Fruit fly (Drosophila melanogaster) whole organism, embryonic: ENCODE results near the gene CG33687.

Source experiments
- Abd-B ChIP-seq: fragments of 200-800 bp; sonication (Bioruptor generic); optimal IDR thresholded peaks from 2 replicates; lab custom pipeline; 2018; ENCODE audit warnings: missing biosample characterization, mild to moderate bottlenecking, missing genetic modification characterization, moderate library complexity
- CG10321 ChIP-seq: fragments of 200-800 bp; sonication (Bioruptor generic); IDR thresholded peaks from 2 replicates; pipeline ENCODE4 v1.3.6; 2022; ENCODE audit warnings: missing biosample characterization, missing genetic modification characterization
- CG10366 ChIP-seq: fragments of 200-800 bp; sonication (Bioruptor generic); IDR thresholded peaks from 2 replicates; pipeline ENCODE4 v1.3.6; 2022; ENCODE audit warnings: missing biosample characterization, missing genetic modification characterization
- CG10654 ChIP-seq: fragments of 200-800 bp; sonication (Bioruptor generic); optimal IDR thresholded peaks from 2 replicates; lab custom pipeline; 2016; ENCODE audit warnings: missing biosample characterization, missing genetic modification characterization
- CG10979 ChIP-seq: fragments of 200-800 bp; sonication (Bioruptor generic); optimal IDR thresholded peaks from 2 replicates; lab custom pipeline; 2018; ENCODE audit warnings: missing biosample characterization, mild to moderate bottlenecking, missing genetic modification characterization, moderate library complexity
- CG12299 ChIP-seq: fragments of 200-800 bp; sonication (Bioruptor generic); optimal IDR thresholded peaks from 2 replicates; lab custom pipeline; 2018; ENCODE audit warnings: missing biosample characterization, mild to moderate bottlenecking, missing genetic modification characterization
- CG17361 ChIP-seq: fragments of 200-800 bp; sonication (Bioruptor generic); IDR thresholded peaks from 3 replicates; pipeline ENCODE4 v1.3.6; 2022; ENCODE audit warnings: missing biosample characterization, missing genetic modification characterization
- CG17829 ChIP-seq: fragments of 200-800 bp; optimal IDR thresholded peaks from 2 replicates; lab custom pipeline; 2019; ENCODE audit warnings: missing biosample characterization, mild to moderate bottlenecking, missing genetic modification characterization, moderate library complexity
- CG2712 ChIP-seq: fragments of 200-800 bp; optimal IDR thresholded peaks from 3 replicates; lab custom pipeline; 2019; ENCODE audit warnings: missing biosample characterization, mild to moderate bottlenecking, missing genetic modification characterization, moderate library complexity
- CG32532 ChIP-seq: fragments of 200-800 bp; sonication (Bioruptor generic); IDR thresholded peaks from 2 replicates; pipeline ENCODE4 v1.3.6; 2022; ENCODE audit warnings: missing biosample characterization, missing genetic modification characterization
- CG32772 ChIP-seq: fragments of 200-800 bp; sonication (Bioruptor generic); IDR thresholded peaks from 2 replicates; pipeline ENCODE4 v1.3.6; 2022; ENCODE audit warnings: missing biosample characterization, missing genetic modification characterization
- CG6813 ChIP-seq: fragments of 200-800 bp; sonication (Bioruptor generic); optimal IDR thresholded peaks from 2 replicates; lab custom pipeline; 2017; ENCODE audit warnings: missing biosample characterization, missing genetic modification characterization, mild to moderate bottlenecking, moderate library complexity, missing genetic modification reagents
- CG7271 ChIP-seq: fragments of 200-800 bp; sonication (Bioruptor generic); optimal IDR thresholded peaks from 2 replicates; lab custom pipeline; 2018; ENCODE audit warnings: missing biosample characterization, mild to moderate bottlenecking, missing genetic modification characterization, moderate library complexity
- CG7839 ChIP-seq: fragments of 200-800 bp; sonication (Bioruptor generic); optimal IDR thresholded peaks from 3 replicates; lab custom pipeline; 2018; ENCODE audit warnings: missing biosample characterization, mild to moderate bottlenecking, missing genetic modification characterization, moderate library complexity
- CG8281 ChIP-seq: fragments of 200-800 bp; sonication (Bioruptor generic); optimal IDR thresholded peaks from 2 replicates; lab custom pipeline; 2018; ENCODE audit warnings: missing biosample characterization, mild to moderate bottlenecking, missing genetic modification characterization, moderate library complexity
- CG9727 ChIP-seq: fragments of 200-800 bp; sonication (Bioruptor generic); optimal IDR thresholded peaks from 3 replicates; lab custom pipeline; 2017; ENCODE audit warnings: missing biosample characterization, mild to moderate bottlenecking, missing genetic modification characterization
- D19A ChIP-seq: fragments of 200-800 bp; optimal IDR thresholded peaks from 3 replicates; lab custom pipeline; 2019; ENCODE audit warnings: missing biosample characterization, mild to moderate bottlenecking, missing genetic modification characterization, moderate library complexity
- Deaf1 ChIP-seq: fragments of 200-800 bp; optimal IDR thresholded peaks from 3 replicates; lab custom pipeline; 2019; ENCODE audit warnings: missing biosample characterization, mild to moderate bottlenecking, missing genetic modification characterization, moderate library complexity
- Dp ChIP-seq: fragments of 200-800 bp; sonication (Bioruptor generic); optimal IDR thresholded peaks from 2 replicates; lab custom pipeline; 2018; ENCODE audit warnings: missing biosample characterization, mild to moderate bottlenecking, missing genetic modification characterization, moderate library complexity
- Eip74EF ChIP-seq, 2 experiments: fragments of 200-800 bp in 1 of 2; fragments of >200 bp in 1 of 2; sonication (Bioruptor generic) in 1 of 2; optimal IDR thresholded peaks; 2 replicates each; lab custom pipeline; 2017 to 2019; ENCODE audit warnings: missing biosample characterization in 2 of 2, missing genetic modification characterization in 2 of 2, mild to moderate bottlenecking in 1 of 2, moderate library complexity in 1 of 2
- HmgZ ChIP-seq: fragments of 200-800 bp; sonication (Bioruptor generic); optimal IDR thresholded peaks from 2 replicates; lab custom pipeline; 2018; ENCODE audit warnings: missing biosample characterization, mild to moderate bottlenecking, missing genetic modification characterization
- Med ChIP-seq: fragments of 200-800 bp; sonication (Bioruptor generic); peaks from one replicate; lab custom pipeline; 2016; ENCODE audit warnings: missing biosample characterization, missing genetic modification characterization, mild to moderate bottlenecking, inconsistent platforms, moderate library complexity
- Mrtf ChIP-seq: fragments of 200-800 bp; sonication (Bioruptor generic); IDR thresholded peaks from 3 replicates; pipeline ENCODE4 v1.3.6; 2022; ENCODE audit warnings: missing biosample characterization, missing genetic modification characterization
- Sox102F ChIP-seq: fragments of 200-800 bp; sonication (Bioruptor generic); optimal IDR thresholded peaks from 2 replicates; lab custom pipeline; 2018; ENCODE audit warnings: missing biosample characterization, mild to moderate bottlenecking, missing genetic modification characterization, moderate library complexity
- Spps ChIP-seq: fragments of 200-800 bp; sonication (Bioruptor generic); optimal IDR thresholded peaks from 2 replicates; lab custom pipeline; 2018; ENCODE audit warnings: missing biosample characterization, mild to moderate bottlenecking, missing genetic modification characterization
- Xrp1 ChIP-seq: fragments of 200-800 bp; sonication (Bioruptor generic); IDR thresholded peaks from 2 replicates; pipeline ENCODE4 v1.3.6; 2022; ENCODE audit warnings: missing biosample characterization, missing genetic modification characterization
- abd-A ChIP-seq: fragments of 200-800 bp; sonication (Bioruptor generic); optimal IDR thresholded peaks from 3 replicates; lab custom pipeline; 2019; ENCODE audit warnings: missing biosample characterization, mild to moderate bottlenecking, missing genetic modification characterization, moderate library complexity
- ase ChIP-seq: fragments of 200-800 bp; sonication (Bioruptor generic); IDR thresholded peaks from 3 replicates; pipeline ENCODE4 v1.3.6; 2022; ENCODE audit warnings: missing biosample characterization, missing genetic modification characterization
- bcd ChIP-seq: fragments of 200-800 bp; sonication (Bioruptor generic); optimal IDR thresholded peaks from 2 replicates; lab custom pipeline; 2017; ENCODE audit warnings: missing biosample characterization, mild to moderate bottlenecking, missing genetic modification characterization
- br ChIP-seq: fragments of >200 bp; optimal IDR thresholded peaks from 2 replicates; lab custom pipeline; 2017
- chinmo ChIP-seq: fragments of 200-800 bp; sonication (Bioruptor generic); IDR thresholded peaks from 4 replicates; pipeline ENCODE4 v1.3.6; 2022; ENCODE audit warnings: missing biosample characterization, missing genetic modification characterization; ENCODE audit not compliant: partially characterized antibody
- ci ChIP-seq: fragments of 200-800 bp; sonication (Bioruptor generic); IDR thresholded peaks from 3 replicates; pipeline ENCODE4 v1.3.6; 2022; ENCODE audit warnings: missing biosample characterization, missing genetic modification characterization
- danr ChIP-seq: fragments of 200-800 bp; sonication (Bioruptor generic); IDR thresholded peaks from 2 replicates; pipeline ENCODE4 v1.3.6; 2022; ENCODE audit warnings: missing biosample characterization, missing genetic modification characterization
- dmrt11E ChIP-seq: fragments of 200-800 bp; sonication (Bioruptor generic); optimal IDR thresholded peaks from 3 replicates; lab custom pipeline; 2018; ENCODE audit warnings: missing biosample characterization, mild to moderate bottlenecking, missing genetic modification characterization, moderate library complexity
- ems ChIP-seq: fragments of 200-800 bp; sonication (Bioruptor generic); optimal IDR thresholded peaks from 3 replicates; lab custom pipeline; 2016; ENCODE audit warnings: missing biosample characterization, missing genetic modification characterization
- esg ChIP-seq: fragments of 200-800 bp; sonication (Bioruptor generic); conservative IDR thresholded peaks from 2 replicates; pipeline ENCODE4 v1.3.6; 2022; ENCODE audit warnings: missing biosample characterization, missing genetic modification characterization
- fd102C ChIP-seq: fragments of 200-800 bp; sonication (Bioruptor generic); optimal IDR thresholded peaks from 2 replicates; lab custom pipeline; 2018; ENCODE audit warnings: missing biosample characterization, mild to moderate bottlenecking, missing genetic modification characterization, moderate library complexity
- gem ChIP-seq: fragments of 200-800 bp; sonication (Bioruptor generic); optimal IDR thresholded peaks from 2 replicates; lab custom pipeline; 2019; ENCODE audit warnings: missing biosample characterization, mild to moderate bottlenecking, missing genetic modification characterization, moderate library complexity
- hth ChIP-seq: fragments of >200 bp; optimal IDR thresholded peaks from 2 replicates; lab custom pipeline; 2017; ENCODE audit warnings: inconsistent platforms
- ind ChIP-seq: fragments of 200-800 bp; sonication (Bioruptor generic); optimal IDR thresholded peaks from 3 replicates; lab custom pipeline; 2016; ENCODE audit warnings: missing biosample characterization, missing genetic modification characterization
- lbe ChIP-seq: fragments of 200-800 bp; sonication (Bioruptor generic); optimal IDR thresholded peaks from 2 replicates; lab custom pipeline; 2016; ENCODE audit warnings: missing biosample characterization, mild to moderate bottlenecking, missing genetic modification characterization
- nerfin-1 ChIP-seq: fragments of 200-800 bp; sonication (Bioruptor generic); optimal IDR thresholded peaks from 3 replicates; lab custom pipeline; 2019; ENCODE audit warnings: missing biosample characterization, mild to moderate bottlenecking, missing genetic modification characterization, moderate library complexity
- ranshi ChIP-seq: fragments of 200-800 bp; sonication (Bioruptor generic); IDR thresholded peaks from 2 replicates; pipeline ENCODE4 v1.3.6; 2022; ENCODE audit warnings: missing biosample characterization, missing genetic modification characterization
- ro ChIP-seq: fragments of 200-800 bp; sonication (Bioruptor generic); IDR thresholded peaks from 2 replicates; pipeline ENCODE4 v1.3.6; 2022; ENCODE audit warnings: missing biosample characterization, missing genetic modification characterization
- row ChIP-seq: fragments of 200-800 bp; sonication (Bioruptor generic); IDR thresholded peaks from 3 replicates; pipeline ENCODE4 v1.3.6; 2022; ENCODE audit warnings: missing biosample characterization, missing genetic modification characterization
- sens ChIP-seq: fragments of 200-800 bp; sonication (Bioruptor generic); peaks from one replicate; lab custom pipeline; 2016; ENCODE audit warnings: missing biosample characterization, missing genetic modification characterization
- sim ChIP-seq: fragments of 200-800 bp; sonication (Bioruptor generic); IDR thresholded peaks from 2 replicates; pipeline ENCODE4 v1.3.6; 2022; ENCODE audit warnings: missing biosample characterization, missing genetic modification characterization
- stwl ChIP-seq: fragments of 200-800 bp; sonication (Bioruptor generic); optimal IDR thresholded peaks from 3 replicates; lab custom pipeline; 2018; ENCODE audit warnings: missing biosample characterization, mild to moderate bottlenecking, missing genetic modification characterization, moderate library complexity
- tin ChIP-seq: fragments of 200-800 bp; sonication (Bioruptor generic); optimal IDR thresholded peaks from 3 replicates; lab custom pipeline; 2016; ENCODE audit warnings: missing biosample characterization, missing genetic modification characterization

Gene CG33687

DNA sequence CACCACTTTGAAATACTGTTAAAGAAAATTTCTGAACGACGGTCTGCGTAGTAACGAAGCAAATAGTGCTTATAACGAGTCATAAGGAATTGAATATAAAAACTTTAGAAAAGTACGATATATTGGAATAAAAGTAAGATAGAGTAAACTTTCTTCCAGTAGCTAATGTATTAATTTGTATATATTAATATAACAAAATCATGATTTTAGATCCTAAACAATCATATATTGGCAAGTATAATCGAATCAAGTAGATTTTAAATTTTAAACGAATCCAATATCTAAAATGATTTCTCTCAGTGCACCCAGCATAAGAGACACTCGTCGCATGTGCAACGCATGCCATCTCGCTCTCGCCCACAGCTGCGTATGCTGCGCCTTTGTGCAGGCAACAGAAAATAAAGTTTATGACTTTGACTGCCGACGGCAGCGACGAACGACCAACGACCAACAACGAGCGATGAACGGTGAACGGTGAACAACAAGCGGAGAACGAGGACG, 16.3 kb upstream of the CG33687 start (continued):
- TF ChIP-seq dmrt11E (tag; lab: Kevin White, UChicago) (peak; percentile 19), Med (GFP tag; lab: Kevin White, UChicago) (peak; percentile 15), esg (GFP tag; lab: Robert Waterston, UW) (0 out of 2 replicates have a peak, but pooled peaks have one; percentile 10), CG17361 (GFP tag; lab: Robert Waterston, UW) (0 out of 3 replicates have a peak, but pooled peaks have one; percentile 20), nerfin-1 (tag; lab: Kevin White, UChicago) (peak; percentile 16), Eip74EF (GFP tag; optimal IDR thresholded peaks at IDR 0.05; lab: Kevin White, UChicago) (peak in 1 of 2 experiments; percentile 15), br (lab: Kevin White, UChicago) (no peak), D19A (tag; lab: Kevin White, UChicago) (peak; percentile 6), sim (GFP tag; lab: Robert Waterston, UW) (no peak), fd102C (no peak), lbe (GFP tag; lab: Kevin White, UChicago) (peak; percentile 0), stwl (tag; lab: Kevin White, UChicago) (peak; percentile 8), CG2712 (peak; percentile 0), CG10654 (GFP tag; lab: Kevin White, UChicago) (peak; percentile 3), CG7839 (tag; lab: Kevin White, UChicago) (peak; percentile 66), bcd (GFP tag; lab: Kevin White, UChicago) (peak; percentile 15), ranshi (GFP tag; lab: Robert Waterston, UW) (peak; percentile 31; the same call in 1 of the 2 replicates), CG32772 (0 out of 2 replicates have a peak, but pooled peaks have one; percentile 20), Mrtf (GFP tag; lab: Robert Waterston, UW) (no peak), sens (GFP tag; lab: Kevin White, UChicago) (peak; percentile 80), CG9727 (peak; percentile 8), CG10321 (peak; percentile 36; the same call in 1 of the 2 replicates), Dp (GFP tag; lab: Kevin White, UChicago) (no peak), CG12299 (tag; lab: Kevin White, UChicago) (no peak), CG10979 (tag; lab: Kevin White, UChicago) (peak; percentile 64), Abd-B (peak; percentile 48), Spps (tag; lab: Kevin White, UChicago) (peak; percentile 18), Xrp1 (GFP tag; lab: Robert Waterston, UW) (peak; percentile 56; the same call in 1 of the 2 replicates), CG7271 (tag; lab: Kevin White, UChicago) (no peak)
- TF ChIP-seq, all 482 proteins: peak for 50

dm6 chr3L:16182633-16183462, 14.8 kb upstream of the CG33687 start:
- TF ChIP-seq abd-A (tag; lab: Kevin White, UChicago) (peak; percentile 36), ase (GFP tag; lab: Robert Waterston, UW) (no peak), ci (0 out of 3 replicates have a peak, but pooled peaks have one; percentile 7), CG8281 (tag; lab: Kevin White, UChicago) (no peak), CG10366 (GFP tag; lab: Robert Waterston, UW) (no peak), chinmo (GFP tag; lab: Robert Waterston, UW) (0 out of 4 replicates have a peak, but pooled peaks have one; percentile 55), danr (GFP tag; lab: Robert Waterston, UW) (no peak), tin (no peak), CG17829 (tag; lab: Kevin White, UChicago) (no peak), CG6813 (no peak), Deaf1 (tag; lab: Kevin White, UChicago) (peak; percentile 63), ems (GFP tag; lab: Kevin White, UChicago) (no peak), HmgZ (tag; lab: Kevin White, UChicago) (no peak), ind (no peak), Sox102F (GFP tag; lab: Kevin White, UChicago) (peak; percentile 11), row (GFP tag; lab: Robert Waterston, UW) (0 out of 3 replicates have a peak, but pooled peaks have one; percentile 11), gem (peak; percentile 23), ro (GFP tag; lab: Robert Waterston, UW) (no peak), CG32532 (GFP tag; lab: Robert Waterston, UW) (no peak), hth (lab: Kevin White, UChicago) (no peak), Spps (tag; lab: Kevin White, UChicago) (no peak)
